Worm (Caenorhabditis elegans) whole organism, L3 larva: ENCODE data around the gene hum-4.
A peak's percentile ranks its signal among the peaks of the same experiment; 100 is the strongest.

Experiments
- aly-2 ChIP-seq: fragments of 150-350 bp; optimal IDR thresholded peaks from 2 replicates; lab custom pipeline; 2014; ENCODE audit warnings: missing biosample characterization, missing genetic modification characterization
- ceh-28 ChIP-seq: fragments of 150-350 bp; optimal IDR thresholded peaks from 2 replicates; lab custom pipeline; 2014; ENCODE audit warnings: missing biosample characterization, missing genetic modification reagents, missing genetic modification characterization
- ceh-82 ChIP-seq: fragments of 150-350 bp; optimal IDR thresholded peaks from 2 replicates; lab custom pipeline; 2014; ENCODE audit warnings: missing biosample characterization, missing genetic modification characterization
- fkh-10 ChIP-seq: sonication (generic microtip); optimal IDR thresholded peaks from 2 replicates; lab custom pipeline; 2017; ENCODE audit warnings: missing biosample characterization, missing genetic modification reagents, missing genetic modification characterization
- fos-1 ChIP-seq: fragments of 150-350 bp; optimal IDR thresholded peaks from 2 replicates; lab custom pipeline; 2014; ENCODE audit warnings: missing biosample characterization, missing genetic modification characterization
- hmg-11 ChIP-seq: sonication (generic microtip); optimal IDR thresholded peaks from 2 replicates; lab custom pipeline; 2016; ENCODE audit warnings: missing genetic modification characterization, missing compliant biosample characterization
- mdl-1 ChIP-seq: fragments of 150-350 bp; optimal IDR thresholded peaks from 2 replicates; lab custom pipeline; 2014; ENCODE audit warnings: missing biosample characterization, missing genetic modification characterization
- nhr-23 ChIP-seq: fragments of 150-350 bp; optimal IDR thresholded peaks from 2 replicates; lab custom pipeline; 2014; ENCODE audit warnings: missing biosample characterization, missing genetic modification reagents, missing genetic modification characterization
- nhr-237 ChIP-seq: fragments of 150-350 bp; optimal IDR thresholded peaks from 2 replicates; lab custom pipeline; 2014; ENCODE audit warnings: missing biosample characterization, missing genetic modification characterization
- pha-4 ChIP-seq: fragments of 150-350 bp; optimal IDR thresholded peaks from 2 replicates; lab custom pipeline; 2014; ENCODE audit warnings: missing biosample characterization, missing genetic modification reagents, missing genetic modification characterization
- unc-39 ChIP-seq: sonication (generic microtip); optimal IDR thresholded peaks from 4 replicates; lab custom pipeline; 2017; ENCODE audit warnings: missing biosample characterization, missing genetic modification characterization
- unc-62 ChIP-seq: fragments of 150-350 bp; sonication (generic microtip); optimal IDR thresholded peaks from 4 replicates; lab custom pipeline; 2014; ENCODE audit warnings: missing biosample characterization, missing genetic modification reagents, missing genetic modification characterization
- zag-1 ChIP-seq: fragments of 150-350 bp; optimal IDR thresholded peaks from 2 replicates; lab custom pipeline; 2014; ENCODE audit warnings: missing biosample characterization, missing genetic modification characterization

ce11 chrX:11385916-11386315 is 47.5 kb downstream of the hum-4 start:
- TF ChIP-seq nhr-23 (tag; lab: Kevin White, UChicago) = peak; percentile 26
- no peak for TF ChIP-seq ceh-28
- no peak for TF ChIP-seq unc-62
- no peak for TF ChIP-seq hmg-11 (tag; lab: Kevin White, UChicago)
- TF ChIP-seq fkh-10 = no peak
- no peak for TF ChIP-seq aly-2 (tag; lab: Kevin White, UChicago)
- TF ChIP-seq ceh-82 (tag; lab: Kevin White, UChicago) = no peak
- TF ChIP-seq unc-39 (tag; lab: Kevin White, UChicago) = no peak
- no peak for TF ChIP-seq fos-1 (tag; lab: Kevin White, UChicago)
- no peak for TF ChIP-seq mdl-1
- TF ChIP-seq zag-1 = no peak
- TF ChIP-seq pha-4 (tag; lab: Kevin White, UChicago) = no peak
- no peak for TF ChIP-seq nhr-237 (tag; lab: Kevin White, UChicago)
